Fruit fly (Drosophila melanogaster) whole organism: ENCODE measurements around the gene CG5321.

Source experiments
- CG8478 ChIP-seq: fragments of >200 bp; optimal IDR thresholded peaks from 2 replicates; lab custom pipeline; 2018; ENCODE audit warnings: inconsistent platforms
- Dll ChIP-seq: fragments of >200 bp; optimal IDR thresholded peaks from 2 replicates; lab custom pipeline; 2017
- EcR ChIP-seq, 2 experiments: fragments of >200 bp; optimal IDR thresholded peaks; 2 replicates each; lab custom pipeline; 2017; ENCODE audit warnings: missing biosample characterization in 2 of 2, missing genetic modification characterization in 2 of 2, missing genetic modification reagents in 2 of 2
- pan ChIP-seq: fragments of >200 bp; optimal IDR thresholded peaks from 2 replicates; lab custom pipeline; 2017
- psq ChIP-seq: fragments of >200 bp; optimal IDR thresholded peaks from 2 replicates; lab custom pipeline; 2017
- usp ChIP-seq: fragments of >200 bp; optimal IDR thresholded peaks from 2 replicates; lab custom pipeline; 2017; ENCODE audit warnings: missing biosample characterization, missing genetic modification characterization, mixed read lengths

The CG5321 gene

DNA sequence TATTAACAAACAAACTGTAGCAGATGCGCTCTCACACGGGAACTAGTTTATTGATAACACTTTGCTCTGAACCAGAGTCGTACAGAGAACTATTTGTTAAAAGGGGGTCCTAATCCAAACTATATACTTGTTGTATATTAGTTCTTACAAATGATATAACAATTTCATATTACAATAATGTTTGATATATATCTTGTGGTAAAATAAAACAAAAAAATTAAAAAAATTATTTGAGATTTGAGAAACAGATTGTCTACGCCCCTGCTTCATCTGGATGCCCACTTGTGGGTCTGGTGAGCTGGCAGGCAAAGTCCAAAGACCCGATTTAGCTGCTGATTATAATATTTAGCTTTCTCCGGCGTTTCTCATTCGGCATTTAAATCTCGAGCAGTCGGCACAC is at the start of gene CG5321:
CG5321 (plus strand) TSS at position 380 of the 400 bp plus-strand sequence.
- TF ChIP-seq Dll: no peak
- TF ChIP-seq CG8478 (lab: Kevin White, UChicago): no peak
- no peak for TF ChIP-seq pan (lab: Kevin White, UChicago)
- no peak for TF ChIP-seq psq (lab: Kevin White, UChicago)

DNA sequence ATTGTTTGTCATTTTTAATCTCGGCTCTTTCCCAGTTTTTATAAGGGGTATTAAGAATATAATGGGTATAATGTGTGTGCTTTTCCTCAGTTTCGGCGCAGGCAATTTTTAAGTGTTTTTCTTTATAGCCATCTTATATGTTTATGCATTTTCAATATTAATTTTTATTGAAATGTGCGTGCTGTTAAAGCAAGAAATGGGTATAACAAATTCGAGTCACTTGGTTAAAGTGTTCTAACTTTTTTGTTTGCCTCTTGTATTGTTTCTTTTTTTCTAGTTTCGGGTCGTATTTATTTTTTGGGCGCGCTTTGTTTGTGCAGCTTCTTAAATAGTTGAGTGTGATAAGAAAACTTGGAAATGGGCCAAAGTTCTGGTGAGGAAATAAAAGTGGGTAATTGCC is 46.2 kb upstream of the CG5321 start:
- TF ChIP-seq Dll (no peak), psq (lab: Kevin White, UChicago) (no peak), CG8478 (lab: Kevin White, UChicago) (no peak), pan (lab: Kevin White, UChicago) (no peak), usp (GFP tag; lab: Kevin White, UChicago) (no peak), EcR (GFP tag; optimal IDR thresholded peaks at IDR 0.05; lab: Kevin White, UChicago) (no peak)

DNA sequence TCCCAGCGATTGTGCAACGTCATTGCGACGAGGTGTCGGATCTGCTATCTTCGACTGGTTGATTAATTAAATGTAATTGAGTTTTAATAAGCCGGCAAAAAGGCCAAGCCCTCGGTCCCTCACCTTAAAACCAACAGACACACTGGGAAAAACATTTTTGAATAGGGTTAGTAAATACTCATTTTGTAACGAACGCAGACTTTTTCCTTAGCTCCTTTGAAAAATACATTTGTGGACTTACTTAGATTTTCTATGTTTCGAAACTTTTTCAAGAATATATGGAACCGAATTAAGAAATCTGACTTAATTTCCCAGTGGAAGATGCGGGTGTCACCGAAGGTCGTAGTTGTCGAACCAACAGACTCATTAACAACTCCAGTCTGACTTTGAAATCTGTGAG is 45.1 kb upstream of the CG5321 start:
- TF ChIP-seq pan (lab: Kevin White, UChicago): no peak
- TF ChIP-seq psq (lab: Kevin White, UChicago): no peak
- no peak for TF ChIP-seq CG8478 (lab: Kevin White, UChicago)
- no peak for TF ChIP-seq usp (GFP tag; lab: Kevin White, UChicago)
- TF ChIP-seq EcR (GFP tag; optimal IDR thresholded peaks at IDR 0.05; lab: Kevin White, UChicago): no peak
- TF ChIP-seq Dll: no peak

- TF ChIP-seq pan (lab: Kevin White, UChicago): no peak
- TF ChIP-seq Dll: no peak
- TF ChIP-seq usp (GFP tag; lab: Kevin White, UChicago): no peak
- TF ChIP-seq CG8478 (lab: Kevin White, UChicago): no peak
- no peak for TF ChIP-seq EcR (GFP tag; optimal IDR thresholded peaks at IDR 0.05; lab: Kevin White, UChicago)
- no peak for TF ChIP-seq psq (lab: Kevin White, UChicago)
Measured at dm6 chrX:14634696-14635095, 44.7 kb upstream of the CG5321 start.

DNA sequence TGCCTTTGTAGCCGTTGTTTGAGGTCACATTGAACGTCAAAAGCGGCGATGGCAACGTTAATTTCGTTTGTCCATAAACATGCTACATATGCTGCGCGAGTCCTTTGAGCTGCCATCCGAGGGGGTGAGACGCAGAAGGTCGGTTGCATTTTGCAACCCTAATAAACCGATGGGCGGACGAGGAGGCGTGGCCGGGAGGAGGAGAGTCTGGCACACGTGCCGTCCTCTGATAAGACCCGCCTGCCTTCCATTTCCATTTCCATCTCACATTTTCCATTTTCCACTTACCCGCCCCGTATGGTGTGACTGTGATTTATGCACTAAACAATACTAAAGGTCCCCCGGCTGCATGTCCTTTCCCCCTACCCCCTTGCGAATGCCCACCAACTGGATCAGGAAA is 29.6 kb upstream of the CG5321 start:
- TF ChIP-seq EcR (GFP tag; optimal IDR thresholded peaks at IDR 0.05; lab: Kevin White, UChicago): no peak
- no peak for TF ChIP-seq Dll
- no peak for TF ChIP-seq usp (GFP tag; lab: Kevin White, UChicago)
- no peak for TF ChIP-seq psq (lab: Kevin White, UChicago)
- TF ChIP-seq CG8478 (lab: Kevin White, UChicago): no peak
- TF ChIP-seq pan (lab: Kevin White, UChicago): no peak

- peak; percentile 66 for TF ChIP-seq Dll
- TF ChIP-seq psq (lab: Kevin White, UChicago): no peak
Measured at dm6 chrX:14653691-14654090, 25.7 kb upstream of the CG5321 start, which contains the start of gene NetA. Gene NetA (minus strand): TSS chrX:14653928.

DNA sequence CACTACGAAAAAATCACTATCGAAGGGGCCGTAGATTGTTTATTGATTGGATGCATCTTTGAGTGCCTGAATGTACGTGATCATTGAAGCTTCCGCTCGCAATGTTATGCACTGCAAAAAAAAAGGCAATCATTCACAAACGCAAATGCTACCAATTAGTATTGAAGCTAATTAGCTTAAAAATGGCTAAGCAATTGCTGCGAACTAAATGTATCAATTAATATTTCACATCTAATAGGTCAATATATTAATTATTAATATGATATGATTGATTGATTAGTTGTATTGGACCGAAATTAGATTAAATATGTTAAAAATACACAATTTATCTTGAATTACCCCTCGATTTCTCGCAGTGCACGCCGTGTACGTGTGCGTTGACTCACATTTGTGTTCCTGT is 10.1 kb upstream of the CG5321 start:
- TF ChIP-seq CG8478 (lab: Kevin White, UChicago) (no peak), psq (lab: Kevin White, UChicago) (no peak), pan (lab: Kevin White, UChicago) (no peak), usp (GFP tag; lab: Kevin White, UChicago) (no peak), Dll (no peak), EcR (GFP tag; optimal IDR thresholded peaks at IDR 0.05; lab: Kevin White, UChicago) (no peak)

- TF ChIP-seq Dll (no peak), usp (GFP tag; lab: Kevin White, UChicago) (no peak), CG8478 (lab: Kevin White, UChicago) (no peak), psq (lab: Kevin White, UChicago) (no peak), EcR (GFP tag; optimal IDR thresholded peaks at IDR 0.05; lab: Kevin White, UChicago) (no peak), pan (lab: Kevin White, UChicago) (no peak)
Measured at dm6 chrX:14678128-14678527, 1.2 kb upstream of the CG5321 start.

DNA sequence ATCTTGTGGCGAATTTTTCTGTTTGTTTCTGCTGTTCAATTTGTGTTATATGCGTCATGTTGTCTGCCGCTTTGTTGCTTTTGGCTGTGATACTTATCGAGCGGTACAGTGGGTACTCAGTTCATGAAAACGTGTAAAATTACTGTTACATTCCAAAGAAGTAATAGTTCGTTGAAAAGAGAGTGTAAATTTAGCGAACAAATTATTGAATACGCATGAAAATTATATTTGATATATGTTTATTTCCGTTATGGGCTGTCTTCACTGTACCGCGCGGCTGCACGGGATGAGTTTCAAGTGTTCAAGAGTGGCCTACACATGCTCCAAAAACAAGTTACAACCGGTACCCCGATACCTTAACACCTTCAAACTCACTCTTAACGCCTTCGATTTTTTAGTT is 9.7 kb downstream of the CG5321 start:
- TF ChIP-seq usp (GFP tag; lab: Kevin White, UChicago): no peak
- TF ChIP-seq EcR (GFP tag; optimal IDR thresholded peaks at IDR 0.05; lab: Kevin White, UChicago): no peak
- no peak for TF ChIP-seq pan (lab: Kevin White, UChicago)

dm6 chrX:14702058-14702457 is 22.7 kb downstream of the CG5321 start, which contains the start of gene CG43088:
Gene CG43088 (plus strand): TSS chrX:14702358.
- TF ChIP-seq CG8478 (lab: Kevin White, UChicago): no peak
- no peak for TF ChIP-seq pan (lab: Kevin White, UChicago)
- no peak for TF ChIP-seq psq (lab: Kevin White, UChicago)
- TF ChIP-seq EcR (GFP tag; optimal IDR thresholded peaks at IDR 0.05; lab: Kevin White, UChicago): no peak
- no peak for TF ChIP-seq Dll
- no peak for TF ChIP-seq usp (GFP tag; lab: Kevin White, UChicago)

- no peak for TF ChIP-seq usp (GFP tag; lab: Kevin White, UChicago)
- no peak for TF ChIP-seq pan (lab: Kevin White, UChicago)
- TF ChIP-seq psq (lab: Kevin White, UChicago): no peak
- TF ChIP-seq EcR (GFP tag; optimal IDR thresholded peaks at IDR 0.05; lab: Kevin White, UChicago): no peak
- no peak for TF ChIP-seq Dll
- no peak for TF ChIP-seq CG8478 (lab: Kevin White, UChicago)
Measured at dm6 chrX:14712475-14712874, 33.1 kb downstream of the CG5321 start.

DNA sequence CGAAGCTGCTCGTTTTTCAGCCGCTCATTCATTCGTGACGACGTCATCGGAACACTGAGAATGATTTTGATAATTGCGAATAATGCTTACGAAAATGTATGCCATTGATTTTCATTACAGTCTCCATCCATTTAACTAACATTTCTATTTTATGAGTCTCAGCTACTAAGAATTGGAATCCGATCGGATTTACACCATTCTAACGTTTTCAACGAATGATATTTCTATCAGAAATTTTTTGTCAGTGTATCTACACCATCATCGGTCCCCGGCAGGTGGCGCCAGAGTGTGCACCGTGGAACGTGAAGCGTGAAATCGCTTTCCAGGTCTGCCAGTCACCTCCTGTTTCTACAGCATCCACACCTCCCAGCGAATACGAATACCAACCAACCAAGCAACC is 35.8 kb downstream of the CG5321 start:
- no peak for TF ChIP-seq psq (lab: Kevin White, UChicago)
- TF ChIP-seq usp (GFP tag; lab: Kevin White, UChicago): no peak
- no peak for TF ChIP-seq EcR (GFP tag; optimal IDR thresholded peaks at IDR 0.05; lab: Kevin White, UChicago)
- no peak for TF ChIP-seq CG8478 (lab: Kevin White, UChicago)
- no peak for TF ChIP-seq Dll
- no peak for TF ChIP-seq pan (lab: Kevin White, UChicago)

dm6 chrX:14717245-14717644 is 37.9 kb downstream of the CG5321 start:
- TF ChIP-seq EcR (GFP tag; optimal IDR thresholded peaks at IDR 0.05; lab: Kevin White, UChicago) (no peak), CG8478 (lab: Kevin White, UChicago) (no peak), Dll (no peak), psq (lab: Kevin White, UChicago) (no peak), usp (GFP tag; lab: Kevin White, UChicago) (no peak), pan (lab: Kevin White, UChicago) (no peak)
